Fruit fly (Drosophila melanogaster): Measurements from ENCODE around the gene CG7720.

dm6 chr3R:18722490-18722889 lies 72.5 kb downstream of the CG7720 start, which contains the start of gene CG34283:
- no peak for TF ChIP-seq hbn (GFP tag; IDR thresholded peaks at IDR 0.05; ENCODE audit: partially characterized antibody)
- TF ChIP-seq HLHmδ (GFP tag; optimal IDR thresholded peaks at IDR 0.05), result no peak
- TF ChIP-seq CG9727 (GFP tag; optimal IDR thresholded peaks at IDR 0.05), result no peak
- TF ChIP-seq Stat92E (GFP tag; optimal IDR thresholded peaks at IDR 0.05), result no peak

Measured in whole organism, embryonic.